Worm (Caenorhabditis elegans): Measurements from ENCODE around the gene ZK353.10.

DNA sequence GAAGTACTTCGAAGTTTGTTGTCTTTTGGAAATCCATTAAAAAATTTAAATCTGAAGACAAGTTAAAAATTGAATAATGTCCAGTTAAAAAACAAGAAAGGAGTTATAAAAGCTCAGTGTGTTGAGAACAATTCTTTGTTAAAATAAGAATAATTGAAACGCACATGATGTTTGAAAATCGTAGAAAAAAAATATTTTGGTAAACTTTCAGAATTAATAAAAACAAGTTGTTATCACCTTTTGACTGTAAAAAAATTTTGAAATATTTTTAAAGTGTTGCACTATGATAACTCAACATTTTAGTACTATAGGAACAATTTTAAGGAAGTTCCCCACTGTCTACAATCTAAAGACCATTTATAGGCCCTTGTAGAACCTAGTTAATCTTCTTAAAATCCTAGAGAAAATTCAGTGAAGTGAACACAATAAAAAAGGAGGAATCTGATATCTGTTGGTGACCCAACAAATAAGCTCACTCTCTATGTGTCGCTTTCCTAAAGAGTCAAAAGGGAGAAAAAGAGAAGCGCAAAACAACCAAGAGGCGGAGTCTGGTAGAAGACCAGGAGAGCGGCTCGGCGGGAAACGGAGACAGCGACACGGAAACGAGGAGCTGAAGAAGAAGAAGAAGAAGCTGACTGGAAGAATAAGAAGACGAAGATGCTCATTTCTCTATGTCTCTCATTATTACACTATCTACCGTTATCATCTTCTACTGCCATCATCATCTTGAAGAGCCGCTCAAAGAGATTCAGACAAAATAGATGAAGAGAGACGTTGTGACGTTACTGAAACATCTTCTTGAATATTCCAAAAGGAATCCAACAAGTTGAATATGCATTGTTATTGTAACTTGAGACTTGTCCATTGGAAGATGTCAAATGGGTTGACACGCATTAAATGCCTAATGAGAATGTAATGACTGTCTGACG, at the start of gene ZK353.10:
- TF ChIP-seq npax-4 (tag; optimal IDR thresholded peaks at IDR 0.05) (no peak), ceh-31 (tag; optimal IDR thresholded peaks at IDR 0.05) (no peak), T23F11.4 (GFP tag; optimal IDR thresholded peaks at IDR 0.05) (no peak), hlh-6 (tag; optimal IDR thresholded peaks at IDR 0.05) (no peak)

Measured in whole organism, late embryonic.